Fruit fly (Drosophila melanogaster): ENCODE results near the gene Diedel3.
A peak's percentile ranks its signal among the peaks of the same experiment; 100 is the strongest.

Gene Diedel3

dm6 chrX:19018102-19018814 lies 32.0 kb upstream of the Diedel3 start (continued):
- TF ChIP-seq Mad (GFP tag; optimal IDR thresholded peaks at IDR 0.05) (peak; percentile 65), CG12236 (GFP tag; optimal IDR thresholded peaks at IDR 0.05) (peak; percentile 32), CG11247 (GFP tag; IDR thresholded peaks at IDR 0.05) (peak; percentile 62), gsb (GFP tag; IDR thresholded peaks at IDR 0.05) (peak; percentile 49), CG8290 (GFP tag; optimal IDR thresholded peaks at IDR 0.05) (peak; percentile 66), CG8290 (tag; optimal IDR thresholded peaks at IDR 0.05) (peak in 1 of 2 experiments; percentile 93), CG2875 (GFP tag; optimal IDR thresholded peaks at IDR 0.05) (peak; percentile 77), CG14014 (GFP tag; IDR thresholded peaks at IDR 0.05) (peak; percentile 77), D19B (GFP tag; optimal IDR thresholded peaks at IDR 0.05) (peak; percentile 42), Lim3 (GFP tag; IDR thresholded peaks at IDR 0.05) (peak; percentile 42; the same call in 1 of the 2 replicates), amos (GFP tag; IDR thresholded peaks at IDR 0.05; ENCODE audit: partially characterized antibody) (no peak), Adf1 (GFP tag; IDR thresholded peaks at IDR 0.05) (0 out of 2 replicates have a peak, but pooled peaks have one; percentile 9), CG18011 (GFP tag; optimal IDR thresholded peaks at IDR 0.05) (peak; percentile 39), CG10321 (GFP tag; IDR thresholded peaks at IDR 0.05) (no peak), dmrt99B (tag; optimal IDR thresholded peaks at IDR 0.05) (peak; percentile 90), D (optimal IDR thresholded peaks at IDR 0.05) (no peak), D (GFP tag; optimal IDR thresholded peaks at IDR 0.05) (peak; percentile 85), tna (GFP tag; IDR thresholded peaks at IDR 0.05; ENCODE audit: partially characterized antibody) (no peak), CG43689 (GFP tag; IDR thresholded peaks at IDR 0.05) (peak; percentile 69), sens-2 (GFP tag; IDR thresholded peaks at IDR 0.05) (peak; percentile 74), scrt (GFP tag; optimal IDR thresholded peaks at IDR 0.05) (peak; percentile 73), CG18262 (tag; optimal IDR thresholded peaks at IDR 0.05) (peak; percentile 84), CG8089 (GFP tag; optimal IDR thresholded peaks at IDR 0.05) (peak; percentile 70), dan (GFP tag; IDR thresholded peaks at IDR 0.05) (no peak; the same call in 1 of the 2 replicates), lab (GFP tag; optimal IDR thresholded peaks at IDR 0.05) (peak; percentile 90), zen2 (GFP tag; IDR thresholded peaks at IDR 0.05; ENCODE audit: partially characterized antibody) (no peak), Eip74EF (GFP tag; optimal IDR thresholded peaks at IDR 0.05) (peak in 1 of 2 experiments; percentile 48), Mrtf (GFP tag; IDR thresholded peaks at IDR 0.05) (peak; percentile 76), Mes4 (GFP tag; optimal IDR thresholded peaks at IDR 0.05) (peak; percentile 78), CG16779 (GFP tag; IDR thresholded peaks at IDR 0.05) (no peak), dati (GFP tag; IDR thresholded peaks at IDR 0.05) (no peak), dm (GFP tag; optimal IDR thresholded peaks at IDR 0.05) (peak; percentile 59), CG4617 (GFP tag; optimal IDR thresholded peaks at IDR 0.05; ENCODE audit: borderline replicate concordance) (peak; percentile 40), Scr (GFP tag; IDR thresholded peaks at IDR 0.05; ENCODE audit: partially characterized antibody) (no peak), CG4424 (GFP tag; optimal IDR thresholded peaks at IDR 0.05) (peak; percentile 74), Jarid2 (GFP tag; optimal IDR thresholded peaks at IDR 0.05) (peak; percentile 43), CG15479 (GFP tag; optimal IDR thresholded peaks at IDR 0.05) (no peak), run (tag; optimal IDR thresholded peaks at IDR 0.05) (peak; percentile 48), Hand (GFP tag; optimal IDR thresholded peaks at IDR 0.05) (peak; percentile 78), CG17568 (GFP tag; optimal IDR thresholded peaks at IDR 0.05) (peak; percentile 42), MESR4 (GFP tag; optimal IDR thresholded peaks at IDR 0.05) (no peak), CG17328 (GFP tag; IDR thresholded peaks at IDR 0.05) (peak; percentile 89), Chrac-16 (GFP tag; optimal IDR thresholded peaks at IDR 0.05) (peak; percentile 74), slp2 (GFP tag; optimal IDR thresholded peaks at IDR 0.05) (peak; percentile 70), CG17359 (tag; optimal IDR thresholded peaks at IDR 0.05) (peak; percentile 83), CG9437 (GFP tag; optimal IDR thresholded peaks at IDR 0.05) (peak; percentile 46), CG10959 (GFP tag; IDR thresholded peaks at IDR 0.05) (peak; percentile 60), CG8924 (tag; optimal IDR thresholded peaks at IDR 0.05) (peak; percentile 84), ab (GFP tag; optimal IDR thresholded peaks at IDR 0.05) (peak; percentile 45)
